Worm (Caenorhabditis elegans) whole organism, L1 larva: Measurements from ENCODE around the gene str-249.

Source experiments
- Y116A8C.19 ChIP-seq: sonication (generic microtip); optimal IDR thresholded peaks from 2 replicates; lab custom pipeline; 2016; ENCODE audit warnings: missing compliant biosample characterization, missing genetic modification characterization, borderline replicate concordance
- alr-1 ChIP-seq: fragments of 200-800 bp; sonication (Bioruptor generic); optimal IDR thresholded peaks from 2 replicates; lab custom pipeline; 2018; ENCODE audit warnings: borderline replicate concordance, mild to moderate bottlenecking, missing genetic modification characterization, missing compliant biosample characterization
- ama-1 ChIP-seq: fragments of 150-350 bp; optimal IDR thresholded peaks from 2 replicates; lab custom pipeline; 2014
- blmp-1 ChIP-seq: fragments of 150-350 bp; optimal IDR thresholded peaks from 2 replicates; lab custom pipeline; 2014; ENCODE audit warnings: missing biosample characterization, missing genetic modification characterization
- ceh-63 ChIP-seq: fragments of 200-800 bp; sonication (Bioruptor generic); optimal IDR thresholded peaks from 2 replicates; lab custom pipeline; 2018; ENCODE audit warnings: mild to moderate bottlenecking, missing genetic modification characterization, missing compliant biosample characterization
- ceh-8 ChIP-seq: fragments of 200-800 bp; sonication (Bioruptor generic); optimal IDR thresholded peaks from 2 replicates; lab custom pipeline; 2018; ENCODE audit warnings: mild to moderate bottlenecking, missing genetic modification characterization, moderate library complexity, missing compliant biosample characterization
- ceh-82 ChIP-seq, 3 experiments: fragments of 150-350 bp in 1 of 3; sonication (generic microtip) in 2 of 3; optimal IDR thresholded peaks; 2 replicates each; lab custom pipeline; 2014 to 2017; ENCODE audit warnings: missing biosample characterization in 3 of 3, missing genetic modification characterization in 3 of 3
- ces-1 ChIP-seq: fragments of 150-350 bp; optimal IDR thresholded peaks from 2 replicates; lab custom pipeline; 2014; ENCODE audit warnings: missing biosample characterization, missing genetic modification reagents, missing genetic modification characterization
- efl-1 ChIP-seq, 4 experiments: fragments of 150-350 bp; optimal IDR thresholded peaks in 3 of 4; peaks in 1 of 4; 1 replicate in 1 of 4; 2 replicates in 3 of 4; lab custom pipeline; 2014; ENCODE audit warnings: missing biosample characterization in 2 of 4, missing genetic modification characterization in 2 of 4, missing genetic modification reagents in 2 of 4
- efl-3 ChIP-seq: fragments of 200-800 bp; sonication (Bioruptor generic); optimal IDR thresholded peaks from 2 replicates; lab custom pipeline; 2018; ENCODE audit warnings: mild to moderate bottlenecking, missing genetic modification characterization, missing compliant biosample characterization
- elt-3 ChIP-seq, 6 experiments: fragments of 150-350 bp in 1 of 6; sonication (generic microtip); optimal IDR thresholded peaks; 2 replicates each; lab custom pipeline; 2017 to 2018; ENCODE audit warnings: missing biosample characterization in 6 of 6, missing genetic modification characterization in 6 of 6, inconsistent platforms in 1 of 6
- fkh-10 ChIP-seq: sonication (generic microtip); optimal IDR thresholded peaks from 2 replicates; lab custom pipeline; 2017; ENCODE audit warnings: missing biosample characterization, missing genetic modification reagents, missing genetic modification characterization
- grh-1 ChIP-seq: fragments of 200-800 bp; sonication (Bioruptor generic); IDR thresholded peaks from 2 replicates; pipeline ENCODE4 v1.3.6; 2022; ENCODE audit warnings: missing genetic modification reagents, missing genetic modification characterization, missing compliant biosample characterization
- hpl-2 ChIP-seq: fragments of 150-350 bp; optimal IDR thresholded peaks from 2 replicates; lab custom pipeline; 2014; ENCODE audit warnings: missing biosample characterization, missing genetic modification reagents, missing genetic modification characterization
- lin-13 ChIP-seq: fragments of 150-350 bp; optimal IDR thresholded peaks from 2 replicates; lab custom pipeline; 2014; ENCODE audit warnings: missing biosample characterization, missing genetic modification reagents, missing genetic modification characterization
- lin-14 ChIP-seq: fragments of 200-800 bp; sonication (Bioruptor generic); optimal IDR thresholded peaks from 2 replicates; lab custom pipeline; 2018; ENCODE audit warnings: mild to moderate bottlenecking, missing genetic modification characterization, moderate library complexity, missing compliant biosample characterization
- lin-35 ChIP-seq, 2 experiments: fragments of 150-350 bp; optimal IDR thresholded peaks; 2 replicates each; lab custom pipeline; 2014; ENCODE audit warnings: missing biosample characterization in 2 of 2, missing genetic modification characterization in 2 of 2, missing genetic modification reagents in 2 of 2
- mef-2 ChIP-seq: fragments of 150-350 bp; optimal IDR thresholded peaks from 2 replicates; lab custom pipeline; 2014; ENCODE audit warnings: missing biosample characterization, missing genetic modification characterization
- mep-1 ChIP-seq: fragments of 150-350 bp; optimal IDR thresholded peaks from 2 replicates; lab custom pipeline; 2014; ENCODE audit warnings: missing biosample characterization, missing genetic modification characterization
- nhr-28 ChIP-seq: fragments of 150-350 bp; optimal IDR thresholded peaks from 2 replicates; lab custom pipeline; 2014; ENCODE audit warnings: missing biosample characterization, missing genetic modification characterization
- nhr-47 ChIP-seq: sonication (generic microtip); optimal IDR thresholded peaks from 2 replicates; lab custom pipeline; 2016; ENCODE audit warnings: mild to moderate bottlenecking, missing genetic modification characterization, moderate library complexity, missing compliant biosample characterization
- nhr-77 ChIP-seq: fragments of 150-350 bp; optimal IDR thresholded peaks from 2 replicates; lab custom pipeline; 2014; ENCODE audit warnings: missing biosample characterization, missing genetic modification characterization
- nhr-84 ChIP-seq: sonication (generic microtip); optimal IDR thresholded peaks from 2 replicates; lab custom pipeline; 2017; ENCODE audit warnings: missing biosample characterization, missing genetic modification characterization
- nhr-85 ChIP-seq: sonication (generic microtip); peaks from one replicate; lab custom pipeline; 2016; ENCODE audit warnings: missing genetic modification characterization, inconsistent platforms, missing compliant biosample characterization
- nhr-90 ChIP-seq: sonication (generic microtip); optimal IDR thresholded peaks from 2 replicates; lab custom pipeline; 2016; ENCODE audit warnings: mild to moderate bottlenecking, missing genetic modification characterization, missing compliant biosample characterization; ENCODE audit not compliant: poor library complexity
- pax-3 ChIP-seq: fragments of 200-800 bp; sonication (Bioruptor generic); optimal IDR thresholded peaks from 2 replicates; lab custom pipeline; 2018; ENCODE audit warnings: mild to moderate bottlenecking, missing genetic modification characterization, moderate library complexity, missing compliant biosample characterization
- pqm-1 ChIP-seq: sonication (generic microtip); optimal IDR thresholded peaks from 3 replicates; lab custom pipeline; 2017; ENCODE audit warnings: missing biosample characterization, missing genetic modification characterization
- sup-37 ChIP-seq: fragments of 200-800 bp; sonication (Bioruptor generic); optimal IDR thresholded peaks from 2 replicates; lab custom pipeline; 2018; ENCODE audit warnings: mild to moderate bottlenecking, missing genetic modification characterization, missing compliant biosample characterization
- swsn-7 ChIP-seq: sonication (generic microtip); optimal IDR thresholded peaks from 2 replicates; lab custom pipeline; 2016; ENCODE audit warnings: missing genetic modification characterization, missing compliant biosample characterization
- tbx-2 ChIP-seq: sonication (generic microtip); optimal IDR thresholded peaks from 2 replicates; lab custom pipeline; 2016; ENCODE audit warnings: missing genetic modification characterization, missing compliant biosample characterization
- vab-15 ChIP-seq: sonication (generic microtip); optimal IDR thresholded peaks from 2 replicates; lab custom pipeline; 2017; ENCODE audit warnings: missing genotype, mild to moderate bottlenecking, missing genetic modification characterization, missing compliant biosample characterization
- xbp-1 ChIP-seq: sonication (generic microtip); optimal IDR thresholded peaks from 2 replicates; lab custom pipeline; 2016; ENCODE audit warnings: missing genetic modification characterization, missing compliant biosample characterization
- zip-4 ChIP-seq: fragments of 200-800 bp; sonication (Bioruptor generic); optimal IDR thresholded peaks from 2 replicates; lab custom pipeline; 2018; ENCODE audit warnings: mild to moderate bottlenecking, missing genetic modification characterization, moderate library complexity, missing compliant biosample characterization
- ztf-11 ChIP-seq, 2 experiments: sonication (generic microtip); optimal IDR thresholded peaks; 2 replicates each; lab custom pipeline; 2016 to 2017; ENCODE audit warnings: missing genetic modification characterization in 2 of 2, missing biosample characterization in 1 of 2, missing compliant biosample characterization in 1 of 2
- ztf-4 ChIP-seq: fragments of 150-350 bp; optimal IDR thresholded peaks from 2 replicates; lab custom pipeline; 2014; ENCODE audit warnings: missing biosample characterization, missing genetic modification characterization

The str-249 gene

ce11 chrIV:7212769-7213168 is 26.1 kb upstream of the str-249 start:
- TF ChIP-seq lin-35 (GFP tag; optimal IDR thresholded peaks at IDR 0.05; lab: Kevin White, UChicago): peak in 1 of 2 experiments; percentile 14
- TF ChIP-seq alr-1 (tag; lab: Kevin White, UChicago): no peak

DNA sequence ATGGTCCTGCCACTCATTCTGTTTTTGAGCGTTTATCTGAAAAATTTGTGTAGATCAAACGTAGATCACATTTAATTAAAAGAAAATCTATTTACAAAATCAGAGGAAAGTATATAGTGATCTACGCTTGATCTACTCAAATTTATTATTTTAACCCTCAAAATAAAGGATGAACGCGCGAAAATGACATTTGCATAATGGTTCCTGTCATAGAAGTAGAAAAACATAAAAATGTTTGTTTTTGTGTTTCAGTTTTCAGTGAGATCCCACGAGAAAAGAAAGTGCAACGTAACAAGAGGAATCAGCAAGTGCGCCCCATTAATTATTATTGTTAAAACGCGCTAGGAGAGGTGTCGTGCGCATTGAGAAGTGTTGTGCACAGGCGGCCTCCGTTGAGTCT is 24.7 kb upstream of the str-249 start:
- no peak for TF ChIP-seq mep-1 (tag; lab: Kevin White, UChicago)
- TF ChIP-seq grh-1 (GFP tag; lab: Robert Waterston, UW): no peak
- TF ChIP-seq lin-13 (GFP tag; lab: Kevin White, UChicago): no peak
- no peak for TF ChIP-seq nhr-84 (tag; lab: Kevin White, UChicago)
- TF ChIP-seq ama-1 (lab: Kevin White, UChicago): no peak
- TF ChIP-seq mef-2 (tag; lab: Kevin White, UChicago): no peak
- no peak for TF ChIP-seq ceh-8 (GFP tag; lab: Kevin White, UChicago)
- no peak for TF ChIP-seq swsn-7 (tag; lab: Kevin White, UChicago)
- no peak for TF ChIP-seq lin-14 (GFP tag; lab: Kevin White, UChicago)
- no peak for TF ChIP-seq nhr-77 (tag; lab: Kevin White, UChicago)
- no peak for TF ChIP-seq pax-3 (tag; lab: Kevin White, UChicago)
- TF ChIP-seq fkh-10 (GFP tag; lab: Kevin White, UChicago): no peak
- no peak for TF ChIP-seq ceh-82 (tag; optimal IDR thresholded peaks at IDR 0.05; lab: Kevin White, UChicago)
- no peak for TF ChIP-seq xbp-1
- no peak for TF ChIP-seq ztf-11 (tag; optimal IDR thresholded peaks at IDR 0.05; lab: Kevin White, UChicago)
- TF ChIP-seq pqm-1 (tag; lab: Kevin White, UChicago): no peak
- no peak for TF ChIP-seq ceh-63 (GFP tag; lab: Kevin White, UChicago)

DNA sequence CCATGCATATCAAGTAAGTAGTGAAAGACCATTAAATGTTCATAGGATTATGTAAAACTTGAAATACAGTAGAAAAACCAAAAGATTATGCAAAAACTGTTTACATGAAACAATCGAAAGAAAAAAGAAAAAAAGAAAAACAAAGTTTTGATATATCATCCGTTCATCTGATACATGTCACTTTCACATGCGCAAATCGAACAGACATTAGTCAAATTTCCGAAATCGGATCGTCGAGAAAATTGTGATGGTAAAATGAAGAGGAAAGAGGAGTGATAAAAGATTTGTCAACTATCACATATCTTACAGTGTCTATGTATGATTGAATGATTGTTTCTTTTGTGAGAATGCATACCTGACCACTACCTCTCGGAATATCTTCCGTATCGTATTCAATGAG is 22.3 kb upstream of the str-249 start:
- no peak for TF ChIP-seq ztf-4 (tag; lab: Kevin White, UChicago)
- TF ChIP-seq blmp-1 (tag; lab: Kevin White, UChicago): peak; percentile 90
- TF ChIP-seq efl-1 (optimal IDR thresholded peaks at IDR 0.05; lab: Kevin White, UChicago): no peak
- peak in 1 of 2 experiments; percentile 43 for TF ChIP-seq efl-1 (GFP tag; optimal IDR thresholded peaks at IDR 0.05 in 1 of 2; lab: Kevin White, UChicago)

DNA sequence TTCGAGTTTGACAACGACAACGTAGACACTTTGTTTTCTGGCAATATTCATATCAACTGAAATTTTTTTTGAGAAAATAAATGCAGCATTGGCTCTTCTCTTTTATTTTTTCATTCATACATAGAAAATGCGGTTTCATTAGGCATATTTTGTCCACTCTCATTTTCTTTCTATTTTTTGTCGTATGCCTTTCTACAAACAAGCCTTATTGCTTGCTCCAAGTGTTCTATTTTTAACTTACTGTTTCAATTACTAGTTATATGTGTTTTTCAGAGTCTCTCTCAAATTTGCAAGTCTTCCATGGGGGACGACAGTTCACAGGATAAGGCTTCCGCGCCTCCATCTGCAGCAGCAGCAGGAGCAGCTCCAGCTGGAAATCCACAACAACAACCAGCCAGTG is 19.3 kb upstream of the str-249 start, which contains the start of gene kcc-1:
Gene kcc-1, plus strand, starts transcription at position 301 of the 400 bp plus-strand sequence.
- TF ChIP-seq tbx-2 (tag; lab: Kevin White, UChicago): no peak
- no peak for TF ChIP-seq efl-3 (GFP tag; lab: Kevin White, UChicago)
- no peak for TF ChIP-seq ces-1 (GFP tag; lab: Kevin White, UChicago)
- TF ChIP-seq nhr-28: no peak
- no peak for TF ChIP-seq nhr-90 (tag; lab: Kevin White, UChicago)
- no peak for TF ChIP-seq sup-37
- no peak for TF ChIP-seq elt-3 (tag; optimal IDR thresholded peaks at IDR 0.05; lab: Kevin White, UChicago)
- TF ChIP-seq zip-4: no peak
- TF ChIP-seq vab-15 (tag; lab: Kevin White, UChicago): no peak
- TF ChIP-seq hpl-2 (GFP tag; lab: Kevin White, UChicago): no peak
- TF ChIP-seq Y116A8C.19 (tag; lab: Kevin White, UChicago): no peak
- TF ChIP-seq lin-13 (GFP tag; lab: Kevin White, UChicago): no peak
- no peak for TF ChIP-seq nhr-85
- TF ChIP-seq nhr-47 (tag; lab: Kevin White, UChicago): no peak
- TF ChIP-seq ama-1 (lab: Kevin White, UChicago): no peak
